Fruit fly (Drosophila melanogaster): Measurements from ENCODE around the gene Gba1a.
A peak's percentile ranks its signal among the peaks of the same experiment; 100 is the strongest.

Gba1a gene

dm6 chr3R:23726740-23727139 is 26.3 kb downstream of the Gba1a start (continued):
- TF ChIP-seq MBD-R2 (GFP tag; IDR thresholded peaks at IDR 0.05): peak; percentile 58; the same call in 1 of the 2 replicates
- peak; percentile 33 for TF ChIP-seq sqz (GFP tag; optimal IDR thresholded peaks at IDR 0.05)
- peak; percentile 54 for TF ChIP-seq exex (tag; optimal IDR thresholded peaks at IDR 0.05)
- TF ChIP-seq da (GFP tag; optimal IDR thresholded peaks at IDR 0.05): no peak
- TF ChIP-seq CG8478 (optimal IDR thresholded peaks at IDR 0.05): no peak
- no peak for TF ChIP-seq dan (GFP tag; IDR thresholded peaks at IDR 0.05)
- TF ChIP-seq trem (tag; optimal IDR thresholded peaks at IDR 0.05): peak; percentile 1
- TF ChIP-seq Blimp-1 (GFP tag; optimal IDR thresholded peaks at IDR 0.05): peak; percentile 57
- TF ChIP-seq NFAT (GFP tag; IDR thresholded peaks at IDR 0.05): peak; percentile 71
- TF ChIP-seq Hmr (GFP tag; optimal IDR thresholded peaks at IDR 0.05): peak; percentile 93
- peak; percentile 90 for TF ChIP-seq Fer1 (GFP tag; optimal IDR thresholded peaks at IDR 0.05)
- peak in 1 of 2 experiments; percentile 11 for TF ChIP-seq eve (GFP tag; optimal IDR thresholded peaks at IDR 0.05)
- no peak for TF ChIP-seq CG7745 (tag; optimal IDR thresholded peaks at IDR 0.05)
- peak; percentile 51; the same call in 2 of the 4 replicates for TF ChIP-seq Gug (GFP tag; IDR thresholded peaks at IDR 0.05)
- no peak for TF ChIP-seq CG30020 (tag; optimal IDR thresholded peaks at IDR 0.05)
- peak; percentile 84 for TF ChIP-seq CG12155 (GFP tag; optimal IDR thresholded peaks at IDR 0.05)
- TF ChIP-seq fd3F (GFP tag; optimal IDR thresholded peaks at IDR 0.05): peak; percentile 77
- TF ChIP-seq CG9932 (GFP tag; IDR thresholded peaks at IDR 0.05): peak; percentile 90
- peak; percentile 84 for TF ChIP-seq CG15269 (tag; optimal IDR thresholded peaks at IDR 0.05)
- TF ChIP-seq lilli (GFP tag; optimal IDR thresholded peaks at IDR 0.05): peak; percentile 93
- TF ChIP-seq emc (GFP tag; optimal IDR thresholded peaks at IDR 0.05): no peak
- TF ChIP-seq gsb-n (tag; optimal IDR thresholded peaks at IDR 0.05): peak; percentile 4
- peak; percentile 12 for TF ChIP-seq mirr (GFP tag; optimal IDR thresholded peaks at IDR 0.05)
- peak; percentile 88 for TF ChIP-seq vvl (GFP tag; IDR thresholded peaks at IDR 0.05)
- no peak for TF ChIP-seq dati (GFP tag; IDR thresholded peaks at IDR 0.05)
- no peak for TF ChIP-seq Elba2 (GFP tag; optimal IDR thresholded peaks at IDR 0.05)
- TF ChIP-seq CG32772 (GFP tag; IDR thresholded peaks at IDR 0.05): peak; percentile 68; the same call in 1 of the 2 replicates
- TF ChIP-seq HHEX (GFP tag; optimal IDR thresholded peaks at IDR 0.05): peak; percentile 67
- TF ChIP-seq cg (GFP tag; optimal IDR thresholded peaks at IDR 0.05): no peak
- TF ChIP-seq usp (GFP tag; optimal IDR thresholded peaks at IDR 0.05): no peak
- TF ChIP-seq Mes4 (GFP tag; optimal IDR thresholded peaks at IDR 0.05): peak; percentile 16
- peak; percentile 71 for TF ChIP-seq slou (GFP tag; optimal IDR thresholded peaks at IDR 0.05)
- peak; percentile 77 for TF ChIP-seq CG31441 (GFP tag; IDR thresholded peaks at IDR 0.05)
- peak; percentile 51 for TF ChIP-seq CG1603 (tag; optimal IDR thresholded peaks at IDR 0.05)
- TF ChIP-seq CG7839 (tag; optimal IDR thresholded peaks at IDR 0.05): peak; percentile 85
- peak; percentile 42 for TF ChIP-seq en (GFP tag; optimal IDR thresholded peaks at IDR 0.05)
- peak; percentile 72 for TF ChIP-seq CG4730 (GFP tag; IDR thresholded peaks at IDR 0.05)
- no peak for TF ChIP-seq CG16813 (GFP tag; IDR thresholded peaks at IDR 0.05; ENCODE audit: partially characterized antibody)
- peak; percentile 90 for TF ChIP-seq CG2678 (tag; optimal IDR thresholded peaks at IDR 0.05)
- TF ChIP-seq Fer2 (tag; optimal IDR thresholded peaks at IDR 0.05): peak; percentile 45
- peak; percentile 76 for TF ChIP-seq CG18619 (GFP tag; optimal IDR thresholded peaks at IDR 0.05)
- no peak for TF ChIP-seq CG3726 (GFP tag; IDR thresholded peaks at IDR 0.05)
- TF ChIP-seq CG14014 (GFP tag; IDR thresholded peaks at IDR 0.05): peak; percentile 86
- TF ChIP-seq zen (tag; optimal IDR thresholded peaks at IDR 0.05): peak; percentile 41
- no peak for TF ChIP-seq Doc3 (GFP tag; IDR thresholded peaks at IDR 0.05; ENCODE audit: partially characterized antibody)
- peak; percentile 72 for TF ChIP-seq CG9215 (GFP tag; IDR thresholded peaks at IDR 0.05)
- TF ChIP-seq psq (GFP tag; optimal IDR thresholded peaks at IDR 0.05): peak; percentile 9
- TF ChIP-seq pb (GFP tag; optimal IDR thresholded peaks at IDR 0.05): no peak
- TF ChIP-seq NC2α (GFP tag; optimal IDR thresholded peaks at IDR 0.05): no peak
- peak; percentile 87 for TF ChIP-seq row (GFP tag; IDR thresholded peaks at IDR 0.05)
- no peak for TF ChIP-seq CG10959 (GFP tag; IDR thresholded peaks at IDR 0.05)
- TF ChIP-seq tx (GFP tag; optimal IDR thresholded peaks at IDR 0.05): peak; percentile 64
